Worm (Caenorhabditis elegans) whole organism, L4 larva: ENCODE measurements around the gene twk-22.
A peak's percentile ranks its signal among the peaks of the same experiment; 100 is the strongest.

ENCODE experiments used
- F26F4.8 ChIP-seq: fragments of 200-800 bp; sonication (Bioruptor generic); conservative IDR thresholded peaks from 2 replicates; pipeline ENCODE4 v1.3.6; 2022; ENCODE audit warnings: missing genetic modification characterization, missing compliant biosample characterization
- F49E8.2 ChIP-seq: sonication (generic microtip); optimal IDR thresholded peaks from 2 replicates; lab custom pipeline; 2016; ENCODE audit warnings: missing compliant biosample characterization, mild to moderate bottlenecking, missing genetic modification characterization, borderline replicate concordance
- T20F7.1 ChIP-seq: fragments of 200-800 bp; sonication (Bioruptor generic); optimal IDR thresholded peaks from 2 replicates; lab custom pipeline; 2018; ENCODE audit warnings: mild to moderate bottlenecking, missing genetic modification characterization, missing compliant biosample characterization
- Y105C5A.15 ChIP-seq: fragments of 200-800 bp; sonication (Bioruptor generic); IDR thresholded peaks from 2 replicates; pipeline ENCODE4 v1.3.6; 2022; ENCODE audit warnings: missing genetic modification characterization, missing compliant biosample characterization
- Y48G9A.11 ChIP-seq: fragments of 200-800 bp; sonication (Bioruptor generic); IDR thresholded peaks from 2 replicates; pipeline ENCODE4 v1.3.6; 2022; ENCODE audit warnings: missing genetic modification reagents, missing genetic modification characterization, missing compliant biosample characterization
- Y5F2A.4 ChIP-seq: fragments of 200-800 bp; sonication (Bioruptor generic); optimal IDR thresholded peaks from 2 replicates; lab custom pipeline; 2018; ENCODE audit warnings: mild to moderate bottlenecking, missing genetic modification characterization, missing compliant biosample characterization
- Y75B8A.6 ChIP-seq: fragments of 200-800 bp; sonication (Bioruptor generic); IDR thresholded peaks from 2 replicates; pipeline ENCODE4 v1.3.6; 2022; ENCODE audit warnings: missing genetic modification reagents, missing genetic modification characterization, missing compliant biosample characterization
- ZK546.5 ChIP-seq, 2 experiments: sonication (generic microtip); optimal IDR thresholded peaks; 2 replicates each; lab custom pipeline; 2017; ENCODE audit warnings: missing biosample characterization in 2 of 2, missing genetic modification characterization in 2 of 2
- aha-1 ChIP-seq: fragments of 150-350 bp; peaks from one replicate; lab custom pipeline; 2014; ENCODE audit warnings: missing biosample characterization, missing genetic modification characterization
- aly-2 ChIP-seq: sonication (generic microtip); optimal IDR thresholded peaks from 2 replicates; lab custom pipeline; 2018; ENCODE audit warnings: missing biosample characterization, missing genetic modification characterization
- ama-1 ChIP-seq: fragments of 150-350 bp; optimal IDR thresholded peaks from 2 replicates; lab custom pipeline; 2014; ENCODE audit warnings: inconsistent platforms, mixed read lengths
- attf-4 ChIP-seq: sonication (generic microtip); optimal IDR thresholded peaks from 3 replicates; lab custom pipeline; 2017; ENCODE audit warnings: missing biosample characterization, missing genetic modification characterization
- ceh-44 ChIP-seq: fragments of 200-800 bp; sonication (Bioruptor generic); IDR thresholded peaks from 2 replicates; pipeline ENCODE4 v1.3.6; 2022; ENCODE audit warnings: missing genetic modification reagents, missing genetic modification characterization, missing compliant biosample characterization
- ceh-62 ChIP-seq: sonication (generic microtip); optimal IDR thresholded peaks from 2 replicates; lab custom pipeline; 2017; ENCODE audit warnings: missing biosample characterization, missing genetic modification characterization
- ctbp-1 ChIP-seq: fragments of 200-800 bp; sonication (Bioruptor generic); IDR thresholded peaks from 2 replicates; pipeline ENCODE4 v1.3.6; 2022; ENCODE audit warnings: missing genetic modification reagents, missing genetic modification characterization, missing compliant biosample characterization
- daf-16 ChIP-seq, 3 experiments: sonication (generic microtip); optimal IDR thresholded peaks; 2 replicates each; lab custom pipeline; 2016 to 2017; ENCODE audit warnings: missing genetic modification characterization in 3 of 3, missing genetic modification reagents in 3 of 3, mild to moderate bottlenecking in 2 of 3, missing compliant biosample characterization in 2 of 3, missing biosample characterization in 1 of 3, moderate library complexity in 1 of 3
- daf-8 ChIP-seq: fragments of 200-800 bp; sonication (Bioruptor generic); IDR thresholded peaks from 2 replicates; pipeline ENCODE4 v1.3.6; 2022; ENCODE audit warnings: missing genetic modification characterization, missing compliant biosample characterization
- dmd-9 ChIP-seq: fragments of 200-800 bp; sonication (Bioruptor generic); IDR thresholded peaks from 2 replicates; pipeline ENCODE4 v1.3.6; 2022; ENCODE audit warnings: missing genetic modification reagents, missing genetic modification characterization, missing compliant biosample characterization
- dpl-1 ChIP-seq: fragments of 150-350 bp; optimal IDR thresholded peaks from 2 replicates; lab custom pipeline; 2014; ENCODE audit warnings: missing biosample characterization, missing genetic modification reagents, missing genetic modification characterization
- dve-1 ChIP-seq: sonication (generic microtip); optimal IDR thresholded peaks from 2 replicates; lab custom pipeline; 2017; ENCODE audit warnings: antibody characterized with exemption, mild to moderate bottlenecking, missing genetic modification characterization, missing compliant biosample characterization; ENCODE audit not compliant: insufficient read depth
- egl-43 ChIP-seq: fragments of 200-800 bp; sonication (Bioruptor generic); IDR thresholded peaks from 2 replicates; pipeline ENCODE4 v1.3.6; 2022; ENCODE audit warnings: missing genetic modification reagents, missing genetic modification characterization, missing compliant biosample characterization
- hlh-30 ChIP-seq: sonication (generic microtip); optimal IDR thresholded peaks from 2 replicates; lab custom pipeline; 2017; ENCODE audit warnings: antibody characterized with exemption, mild to moderate bottlenecking, missing genetic modification characterization, missing compliant biosample characterization; ENCODE audit not compliant: insufficient read depth
- jun-1 ChIP-seq: fragments of 150-350 bp; optimal IDR thresholded peaks from 2 replicates; lab custom pipeline; 2014; ENCODE audit warnings: missing biosample characterization, missing genetic modification reagents, missing genetic modification characterization
- lin-13 ChIP-seq: fragments of 150-350 bp; optimal IDR thresholded peaks from 2 replicates; lab custom pipeline; 2014; ENCODE audit warnings: missing biosample characterization, missing genetic modification reagents, missing genetic modification characterization
- lin-15B ChIP-seq: fragments of 150-350 bp; sonication (generic microtip); optimal IDR thresholded peaks from 3 replicates; lab custom pipeline; 2014; ENCODE audit warnings: missing biosample characterization, missing genetic modification characterization
- lin-29 ChIP-seq: fragments of 200-800 bp; sonication (Bioruptor generic); IDR thresholded peaks from 2 replicates; pipeline ENCODE4 v1.3.6; 2022; ENCODE audit warnings: missing genetic modification reagents, missing genetic modification characterization, missing compliant biosample characterization
- lsy-2 ChIP-seq, 2 experiments: fragments of 150-350 bp in 1 of 2; sonication (generic microtip) in 1 of 2; optimal IDR thresholded peaks; 2 replicates each; lab custom pipeline; 2014 to 2017; ENCODE audit warnings: missing biosample characterization in 2 of 2, missing genetic modification characterization in 2 of 2
- madf-5 ChIP-seq, 2 experiments: fragments of 200-800 bp; sonication (Bioruptor generic); IDR thresholded peaks; 2 replicates each; pipeline ENCODE4 v1.3.6; 2022; ENCODE audit warnings: missing compliant biosample characterization in 2 of 2, missing genetic modification characterization in 2 of 2
- mdt-29 ChIP-seq: fragments of 200-800 bp; sonication (Bioruptor generic); IDR thresholded peaks from 2 replicates; pipeline ENCODE4 v1.3.6; 2022; ENCODE audit warnings: missing genetic modification reagents, missing genetic modification characterization, missing compliant biosample characterization
- mes-2 ChIP-seq: sonication (generic microtip); optimal IDR thresholded peaks from 2 replicates; lab custom pipeline; 2016; ENCODE audit warnings: missing genotype, mild to moderate bottlenecking, missing genetic modification characterization, missing compliant biosample characterization; ENCODE audit not compliant: poor library complexity, severe bottlenecking
- mxl-2 ChIP-seq: fragments of 200-800 bp; sonication (Bioruptor generic); conservative IDR thresholded peaks from 2 replicates; pipeline ENCODE4 v1.3.6; 2022; ENCODE audit warnings: missing genetic modification reagents, missing genetic modification characterization, missing compliant biosample characterization
- mxl-3 ChIP-seq: fragments of 200-800 bp; sonication (Bioruptor generic); optimal IDR thresholded peaks from 2 replicates; lab custom pipeline; 2018; ENCODE audit warnings: mild to moderate bottlenecking, missing genetic modification characterization, missing compliant biosample characterization
- nhr-102 ChIP-seq: sonication (generic microtip); optimal IDR thresholded peaks from 2 replicates; lab custom pipeline; 2016; ENCODE audit warnings: mild to moderate bottlenecking, missing genetic modification characterization, moderate library complexity, missing compliant biosample characterization
- nhr-25 ChIP-seq: sonication (generic microtip); optimal IDR thresholded peaks from 2 replicates; lab custom pipeline; 2017; ENCODE audit warnings: missing genetic modification characterization, mild to moderate bottlenecking, missing compliant biosample characterization, antibody characterized with exemption, moderate library complexity, borderline replicate concordance; ENCODE audit not compliant: insufficient read depth
- nhr-28 ChIP-seq: fragments of 150-350 bp; optimal IDR thresholded peaks from 2 replicates; lab custom pipeline; 2014; ENCODE audit warnings: missing biosample characterization, missing genetic modification characterization
- nhr-48 ChIP-seq: sonication (generic microtip); optimal IDR thresholded peaks from 2 replicates; lab custom pipeline; 2016; ENCODE audit warnings: mild to moderate bottlenecking, missing genetic modification characterization, missing compliant biosample characterization
- nhr-6 ChIP-seq: fragments of 150-350 bp; optimal IDR thresholded peaks from 2 replicates; lab custom pipeline; 2014; ENCODE audit warnings: missing biosample characterization, missing genetic modification characterization
- nhr-77 ChIP-seq: fragments of 150-350 bp; optimal IDR thresholded peaks from 2 replicates; lab custom pipeline; 2014; ENCODE audit warnings: missing biosample characterization, missing genetic modification characterization
- pqm-1 ChIP-seq: sonication (generic microtip); optimal IDR thresholded peaks from 2 replicates; lab custom pipeline; 2017; ENCODE audit warnings: missing biosample characterization, missing genetic modification characterization
- set-16 ChIP-seq: fragments of 200-800 bp; sonication (Bioruptor generic); IDR thresholded peaks from 2 replicates; pipeline ENCODE4 v1.3.6; 2022; ENCODE audit warnings: missing genetic modification reagents, missing genetic modification characterization, missing compliant biosample characterization
- snpc-1.2 ChIP-seq: fragments of 200-800 bp; sonication (Bioruptor generic); IDR thresholded peaks from 2 replicates; pipeline ENCODE4 v1.3.6; 2022; ENCODE audit warnings: missing genetic modification reagents, missing genetic modification characterization, missing compliant biosample characterization
- snpc-4 ChIP-seq: fragments of 150-350 bp; optimal IDR thresholded peaks from 2 replicates; lab custom pipeline; 2014; ENCODE audit warnings: missing biosample characterization, missing genetic modification characterization
- spr-3 ChIP-seq: fragments of 200-800 bp; sonication (Bioruptor generic); optimal IDR thresholded peaks from 2 replicates; lab custom pipeline; 2018; ENCODE audit warnings: mild to moderate bottlenecking, missing genetic modification characterization, missing compliant biosample characterization
- tra-1 ChIP-seq: fragments of 200-800 bp; sonication (Bioruptor generic); IDR thresholded peaks from 2 replicates; pipeline ENCODE4 v1.3.6; 2022; ENCODE audit warnings: missing genetic modification reagents, missing genetic modification characterization, missing compliant biosample characterization
- unc-130 ChIP-seq: sonication (generic microtip); optimal IDR thresholded peaks from 2 replicates; lab custom pipeline; 2016; ENCODE audit warnings: missing genetic modification reagents, missing genetic modification characterization, missing compliant biosample characterization
- unc-39 ChIP-seq: sonication (generic microtip); optimal IDR thresholded peaks from 2 replicates; lab custom pipeline; 2017; ENCODE audit warnings: missing biosample characterization, missing genetic modification characterization
- unc-62 ChIP-seq, 3 experiments: fragments of 150-350 bp in 1 of 3; sonication (generic microtip); optimal IDR thresholded peaks in 2 of 3; peaks in 1 of 3; 1 replicate in 1 of 3; 2 replicates in 2 of 3; lab custom pipeline; 2014 to 2017; ENCODE audit warnings: missing biosample characterization in 3 of 3, missing genetic modification characterization in 3 of 3, missing genetic modification reagents in 3 of 3, missing genotype in 1 of 3
- zip-2 ChIP-seq: fragments of 150-350 bp; optimal IDR thresholded peaks from 2 replicates; lab custom pipeline; 2014; ENCODE audit warnings: missing biosample characterization, missing genetic modification characterization
- ztf-11 ChIP-seq: fragments of 150-350 bp; optimal IDR thresholded peaks from 2 replicates; lab custom pipeline; 2014; ENCODE audit warnings: missing biosample characterization, missing genetic modification characterization
- ztf-7 ChIP-seq: fragments of 150-350 bp; optimal IDR thresholded peaks from 2 replicates; lab custom pipeline; 2014; ENCODE audit warnings: missing biosample characterization, missing genetic modification characterization

The twk-22 gene

DNA sequence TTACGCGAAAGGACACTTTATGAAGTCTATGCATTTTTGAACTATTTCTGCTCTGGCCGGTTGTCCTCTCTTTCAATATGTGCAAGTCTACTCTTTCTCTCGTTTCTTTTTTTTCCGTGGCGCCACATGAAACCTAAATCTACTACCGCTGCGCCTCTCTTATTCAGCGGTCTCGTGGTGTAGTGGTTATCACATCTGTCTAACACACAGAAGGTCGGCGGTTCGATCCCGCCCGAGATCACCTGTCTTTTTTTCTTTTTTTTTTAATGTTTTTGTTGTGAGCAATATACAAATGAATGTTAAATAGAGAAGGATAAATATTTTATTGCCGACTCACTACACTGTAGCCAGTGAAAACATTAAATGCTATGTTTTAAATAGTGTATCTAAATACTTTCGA is 8.1 kb upstream of the twk-22 start (continued):
- TF ChIP-seq F49E8.2 (tag; lab: Kevin White, UChicago) (peak; percentile 39), lsy-2 (tag; optimal IDR thresholded peaks at IDR 0.05; lab: Kevin White, UChicago) (peak in 1 of 2 experiments; percentile 55), dve-1 (tag; lab: Kevin White, UChicago) (peak; percentile 36), attf-4 (tag; lab: Kevin White, UChicago) (no peak), Y5F2A.4 (peak; percentile 39), mes-2 (tag; lab: Kevin White, UChicago) (peak; percentile 80), ceh-62 (tag; lab: Kevin White, UChicago) (no peak), ztf-7 (tag; lab: Kevin White, UChicago) (no peak), unc-130 (GFP tag; lab: Kevin White, UChicago) (no peak), nhr-77 (tag; lab: Kevin White, UChicago) (no peak), ztf-11 (no peak), ctbp-1 (peak; percentile 83), tra-1 (GFP tag; lab: Robert Waterston, UW) (peak; percentile 58), unc-39 (tag; lab: Kevin White, UChicago) (no peak), egl-43 (GFP tag; lab: Robert Waterston, UW) (peak; percentile 93), aha-1 (tag; lab: Kevin White, UChicago) (no peak), spr-3 (GFP tag; lab: Kevin White, UChicago) (no peak), snpc-1.2 (peak; percentile 80), Y105C5A.15 (no peak), nhr-28 (tag; lab: Kevin White, UChicago) (no peak), mxl-3 (GFP tag; lab: Kevin White, UChicago) (no peak), ceh-44 (GFP tag; lab: Robert Waterston, UW) (no peak), madf-5 (GFP tag; IDR thresholded peaks at IDR 0.05; lab: Robert Waterston, UW) (peak; percentile 51 to 76; a peak in 2 of 4 replicates), jun-1 (tag; lab: Kevin White, UChicago) (no peak), lin-13 (GFP tag; lab: Kevin White, UChicago) (peak; percentile 73), lin-15B (tag; lab: Kevin White, UChicago) (no peak), nhr-25 (no peak), nhr-48 (tag; lab: Kevin White, UChicago) (peak; percentile 48), aly-2 (no peak), hlh-30 (tag; lab: Kevin White, UChicago) (peak; percentile 82), zip-2 (tag; lab: Kevin White, UChicago) (peak; percentile 5), T20F7.1 (GFP tag; lab: Kevin White, UChicago) (no peak), Y75B8A.6 (GFP tag; lab: Robert Waterston, UW) (0 out of 2 replicates have a peak, but pooled peaks have one; percentile 39), unc-62 (GFP tag; optimal IDR thresholded peaks at IDR 0.05 in 1 of 2; lab: Kevin White, UChicago) (no peak), unc-62 (tag; optimal IDR thresholded peaks at IDR 0.05; lab: Kevin White, UChicago) (no peak), nhr-6 (tag; lab: Kevin White, UChicago) (peak; percentile 3), mdt-29 (GFP tag; lab: Robert Waterston, UW) (peak; percentile 74; the same call in 1 of the 2 replicates), dpl-1 (GFP tag; lab: Kevin White, UChicago) (no peak), ama-1 (lab: Kevin White, UChicago) (no peak), F26F4.8 (GFP tag; lab: Robert Waterston, UW) (peak; percentile 84), dmd-9 (0 out of 2 replicates have a peak, but pooled peaks have one; percentile 32), snpc-4 (tag; lab: Kevin White, UChicago) (no peak), mxl-2 (GFP tag; lab: Robert Waterston, UW) (no peak), set-16 (GFP tag; lab: Robert Waterston, UW) (no peak), ZK546.5 (tag; optimal IDR thresholded peaks at IDR 0.05; lab: Kevin White, UChicago) (no peak), daf-16 (GFP tag; optimal IDR thresholded peaks at IDR 0.05; lab: Kevin White, UChicago) (peak; percentile 44 to 78), daf-16 (tag; optimal IDR thresholded peaks at IDR 0.05; lab: Kevin White, UChicago) (peak; percentile 30), daf-8 (no peak), lin-29 (GFP tag; lab: Robert Waterston, UW) (peak; percentile 53; the same call in 1 of the 2 replicates), pqm-1 (tag; lab: Kevin White, UChicago) (no peak), nhr-102 (tag; lab: Kevin White, UChicago) (peak; percentile 54), Y48G9A.11 (0 out of 2 replicates have a peak, but pooled peaks have one; percentile 51)
